Worm (Caenorhabditis elegans): ENCODE data around the gene unc-42.

DNA sequence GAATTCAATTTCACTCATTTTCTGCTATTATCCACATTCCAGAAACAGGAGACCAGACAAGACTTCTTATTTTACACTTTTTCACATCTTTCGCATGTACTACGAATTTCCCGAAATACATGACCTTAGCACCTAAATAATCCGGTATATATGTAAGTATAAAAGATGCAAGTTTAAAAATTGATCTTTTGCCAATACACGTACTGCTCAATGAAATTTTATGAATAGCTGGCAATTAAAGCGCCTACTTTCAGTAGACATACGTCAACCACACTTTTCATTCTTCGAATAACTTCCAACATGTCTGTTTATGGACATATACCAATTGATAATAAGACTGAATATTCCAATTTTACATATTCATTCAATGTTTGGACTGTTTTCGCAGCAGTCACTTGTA lies 34.0 kb upstream of the unc-42 start, which contains the start of gene sru-39:
- TF ChIP-seq egl-27 (tag; optimal IDR thresholded peaks at IDR 0.05) = no peak
- TF ChIP-seq ztf-4 (tag; optimal IDR thresholded peaks at IDR 0.05) = no peak
- no peak for TF ChIP-seq tbx-2 (tag; optimal IDR thresholded peaks at IDR 0.05)
- no peak for TF ChIP-seq pqm-1 (tag; optimal IDR thresholded peaks at IDR 0.05)
- TF ChIP-seq lsy-12 (tag; optimal IDR thresholded peaks at IDR 0.05) = no peak
- TF ChIP-seq elt-1 (tag; optimal IDR thresholded peaks at IDR 0.05) = no peak
- TF ChIP-seq R02D3.7 (tag; optimal IDR thresholded peaks at IDR 0.05) = no peak
- TF ChIP-seq ama-1 (optimal IDR thresholded peaks at IDR 0.05) = no peak
- TF ChIP-seq fkh-2 (tag; optimal IDR thresholded peaks at IDR 0.05) = no peak
- TF ChIP-seq unc-62 (GFP tag; optimal IDR thresholded peaks at IDR 0.05) = no peak

All from whole organism, L3 larva.